Worm (Caenorhabditis elegans): ENCODE results near the gene rab-21.

ce11 chrII:8732339-8733100 is 17.7 kb upstream of the rab-21 start, which contains the start of gene rol-6:
- TF ChIP-seq nhr-77 (tag; optimal IDR thresholded peaks at IDR 0.05) = no peak
- TF ChIP-seq ceh-82 (tag; optimal IDR thresholded peaks at IDR 0.05) = no peak
- no peak for TF ChIP-seq snpc-4 (tag; optimal IDR thresholded peaks at IDR 0.05)
- no peak for TF ChIP-seq pqm-1 (tag; optimal IDR thresholded peaks at IDR 0.05)
- no peak for TF ChIP-seq ceh-16 (tag; optimal IDR thresholded peaks at IDR 0.05)
- TF ChIP-seq sea-2 (GFP tag; optimal IDR thresholded peaks at IDR 0.05) = no peak
- no peak for TF ChIP-seq elt-1 (tag; optimal IDR thresholded peaks at IDR 0.05)
- no peak for TF ChIP-seq nhr-237 (tag; optimal IDR thresholded peaks at IDR 0.05)
- TF ChIP-seq pha-4 (tag; optimal IDR thresholded peaks at IDR 0.05) = no peak
- no peak for TF ChIP-seq mdl-1 (tag; optimal IDR thresholded peaks at IDR 0.05)
- TF ChIP-seq ceh-9 (tag; optimal IDR thresholded peaks at IDR 0.05) = no peak
- no peak for TF ChIP-seq jun-1 (tag; optimal IDR thresholded peaks at IDR 0.05)
